Worm (Caenorhabditis elegans): Measurements from ENCODE around the gene fem-1.

fem-1 gene

ce11 chrIV:5548843-5549242 lies 11.1 kb upstream of the fem-1 start:
- TF ChIP-seq unc-62 (GFP tag; optimal IDR thresholded peaks at IDR 0.05) = no peak

ce11 chrIV:5544609-5545214 lies 7.0 kb upstream of the fem-1 start, which contains the start of gene cec-6:
TSS of gene cec-6 (plus strand) at chrIV:5544860.
- no peak for TF ChIP-seq unc-62 (GFP tag; optimal IDR thresholded peaks at IDR 0.05)

- no peak for TF ChIP-seq unc-62 (GFP tag; optimal IDR thresholded peaks at IDR 0.05)
Observed at ce11 chrIV:5541285-5541684, 3.5 kb upstream of the fem-1 start, which contains the start of gene tebp-2. TSS of gene tebp-2 (plus strand) at chrIV:5541627.

ce11 chrIV:5535780-5536179 lies 2.0 kb downstream of the fem-1 start:
- TF ChIP-seq unc-62 (GFP tag; optimal IDR thresholded peaks at IDR 0.05) = no peak

ce11 chrIV:5534596-5534995 lies 3.2 kb downstream of the fem-1 start:
- no peak for TF ChIP-seq unc-62 (GFP tag; optimal IDR thresholded peaks at IDR 0.05)

- no peak for TF ChIP-seq unc-62 (GFP tag; optimal IDR thresholded peaks at IDR 0.05)
Observed at ce11 chrIV:5533556-5533955, 4.2 kb downstream of the fem-1 start.

- TF ChIP-seq unc-62 (GFP tag; optimal IDR thresholded peaks at IDR 0.05) = no peak
Observed at ce11 chrIV:5530980-5531379, 6.8 kb downstream of the fem-1 start.

ce11 chrIV:5528285-5528684 lies 9.5 kb downstream of the fem-1 start, which contains the start of gene unc-5:
TSS of gene unc-5 (minus strand) at chrIV:5528338.
- no peak for TF ChIP-seq unc-62 (GFP tag; optimal IDR thresholded peaks at IDR 0.05)

ce11 chrIV:5526711-5527383 lies 10.9 kb downstream of the fem-1 start:
- no peak for TF ChIP-seq unc-62 (GFP tag; optimal IDR thresholded peaks at IDR 0.05)

- TF ChIP-seq unc-62 (GFP tag; optimal IDR thresholded peaks at IDR 0.05) = no peak
Observed at ce11 chrIV:5519044-5519443, 18.7 kb downstream of the fem-1 start.

- TF ChIP-seq unc-62 (GFP tag; optimal IDR thresholded peaks at IDR 0.05) = no peak
Observed at ce11 chrIV:5514789-5515188, 23.0 kb downstream of the fem-1 start.

ce11 chrIV:5507754-5508153 lies 30.0 kb downstream of the fem-1 start:
- no peak for TF ChIP-seq unc-62 (GFP tag; optimal IDR thresholded peaks at IDR 0.05)

- no peak for TF ChIP-seq unc-62 (GFP tag; optimal IDR thresholded peaks at IDR 0.05)
Observed at ce11 chrIV:5506642-5507041, 31.1 kb downstream of the fem-1 start.

- no peak for TF ChIP-seq unc-62 (GFP tag; optimal IDR thresholded peaks at IDR 0.05)
Observed at ce11 chrIV:5502610-5503009, 35.2 kb downstream of the fem-1 start.

ce11 chrIV:5501414-5501813 lies 36.3 kb downstream of the fem-1 start:
- TF ChIP-seq unc-62 (GFP tag; optimal IDR thresholded peaks at IDR 0.05) = no peak

ce11 chrIV:5494099-5494498 lies 43.7 kb downstream of the fem-1 start:
- TF ChIP-seq unc-62 (GFP tag; optimal IDR thresholded peaks at IDR 0.05) = no peak

ce11 chrIV:5493692-5494091 lies 44.1 kb downstream of the fem-1 start, which contains the start of gene B0273.1:
TSS of gene B0273.1 (plus strand) at chrIV:5493992.
- no peak for TF ChIP-seq unc-62 (GFP tag; optimal IDR thresholded peaks at IDR 0.05)
